Fruit fly (Drosophila melanogaster) whole organism, embryonic: ENCODE measurements around the gene aop.
A peak's percentile ranks its signal among the peaks of the same experiment; 100 is the strongest.

ENCODE experiments used
- CG10147 ChIP-seq: fragments of 200-800 bp; sonication (Bioruptor generic); optimal IDR thresholded peaks from 2 replicates; lab custom pipeline; 2019; ENCODE audit warnings: missing biosample characterization, mild to moderate bottlenecking, missing genetic modification characterization, moderate library complexity
- CG10431 ChIP-seq: fragments of 200-800 bp; sonication (Bioruptor generic); optimal IDR thresholded peaks from 3 replicates; lab custom pipeline; 2018; ENCODE audit warnings: missing biosample characterization, mild to moderate bottlenecking, missing genetic modification characterization
- CG11504 ChIP-seq: fragments of 200-800 bp; sonication (Bioruptor generic); optimal IDR thresholded peaks from 3 replicates; lab custom pipeline; 2019; ENCODE audit warnings: missing biosample characterization, mild to moderate bottlenecking, missing genetic modification characterization, moderate library complexity
- CG11560 ChIP-seq: fragments of 200-800 bp; sonication (Bioruptor generic); IDR thresholded peaks from 3 replicates; pipeline ENCODE4 v1.3.6; 2022; ENCODE audit warnings: missing biosample characterization, missing genetic modification characterization
- CG11723 ChIP-seq: fragments of 200-800 bp; sonication (Bioruptor generic); optimal IDR thresholded peaks from 2 replicates; lab custom pipeline; 2017; ENCODE audit warnings: missing biosample characterization, mild to moderate bottlenecking, missing genetic modification characterization
- CG13296 ChIP-seq: fragments of 200-800 bp; sonication (Bioruptor generic); optimal IDR thresholded peaks from 3 replicates; lab custom pipeline; 2018; ENCODE audit warnings: missing biosample characterization, mild to moderate bottlenecking, missing genetic modification characterization
- CG13424 ChIP-seq: fragments of 200-800 bp; sonication (Bioruptor generic); optimal IDR thresholded peaks from 2 replicates; lab custom pipeline; 2019; ENCODE audit warnings: missing biosample characterization, mild to moderate bottlenecking, missing genetic modification characterization, moderate library complexity
- CG14014 ChIP-seq: fragments of 200-800 bp; sonication (Bioruptor generic); IDR thresholded peaks from 2 replicates; pipeline ENCODE4 v1.3.6; 2022; ENCODE audit warnings: missing biosample characterization, missing genetic modification characterization
- CG14667 ChIP-seq: fragments of 200-800 bp; sonication (Bioruptor generic); IDR thresholded peaks from 2 replicates; pipeline ENCODE4 v1.3.6; 2022; ENCODE audit warnings: missing biosample characterization, missing genetic modification characterization
- CG15011 ChIP-seq: fragments of 200-800 bp; sonication (Bioruptor generic); optimal IDR thresholded peaks from 3 replicates; lab custom pipeline; 2018; ENCODE audit warnings: missing biosample characterization, mild to moderate bottlenecking, missing genetic modification characterization
- CG15514 ChIP-seq: fragments of 200-800 bp; sonication (Bioruptor generic); optimal IDR thresholded peaks from 3 replicates; lab custom pipeline; 2017; ENCODE audit warnings: missing biosample characterization, missing genetic modification characterization, mild to moderate bottlenecking, moderate library complexity, missing genetic modification reagents
- CG17568 ChIP-seq: fragments of 200-800 bp; sonication (Bioruptor generic); optimal IDR thresholded peaks from 2 replicates; lab custom pipeline; 2018; ENCODE audit warnings: missing biosample characterization, mild to moderate bottlenecking, missing genetic modification characterization, moderate library complexity
- CG17829 ChIP-seq: fragments of 200-800 bp; optimal IDR thresholded peaks from 2 replicates; lab custom pipeline; 2019; ENCODE audit warnings: missing biosample characterization, mild to moderate bottlenecking, missing genetic modification characterization, moderate library complexity
- CG18599 ChIP-seq: fragments of 200-800 bp; sonication (Bioruptor generic); optimal IDR thresholded peaks from 3 replicates; lab custom pipeline; 2017; ENCODE audit warnings: missing biosample characterization, missing genetic modification characterization, mild to moderate bottlenecking, moderate library complexity, missing genetic modification reagents
- CG18619 ChIP-seq: fragments of 200-800 bp; sonication (Bioruptor generic); optimal IDR thresholded peaks from 3 replicates; lab custom pipeline; 2017; ENCODE audit warnings: missing biosample characterization, mild to moderate bottlenecking, missing genetic modification characterization
- CG31388 ChIP-seq: fragments of 200-800 bp; sonication (Bioruptor generic); optimal IDR thresholded peaks from 2 replicates; lab custom pipeline; 2016; ENCODE audit warnings: missing biosample characterization, missing genetic modification characterization
- CG34422 ChIP-seq: fragments of 200-800 bp; sonication (Bioruptor generic); IDR thresholded peaks from 3 replicates; pipeline ENCODE4 v1.3.6; 2022; ENCODE audit warnings: missing biosample characterization, missing genetic modification characterization
- CG3847 ChIP-seq: fragments of 200-800 bp; sonication (Bioruptor generic); IDR thresholded peaks from 2 replicates; pipeline ENCODE4 v1.3.6; 2022; ENCODE audit warnings: missing biosample characterization, missing genetic modification characterization
- CG7928 ChIP-seq: fragments of 200-800 bp; sonication (Bioruptor generic); optimal IDR thresholded peaks from 2 replicates; lab custom pipeline; 2017; ENCODE audit warnings: missing biosample characterization, mild to moderate bottlenecking, missing genetic modification characterization
- CG8765 ChIP-seq: fragments of 200-800 bp; sonication (Bioruptor generic); IDR thresholded peaks from 2 replicates; pipeline ENCODE4 v1.3.6; 2022; ENCODE audit warnings: missing biosample characterization, missing genetic modification characterization
- CG9797 ChIP-seq: fragments of 200-800 bp; sonication (Bioruptor generic); optimal IDR thresholded peaks from 3 replicates; lab custom pipeline; 2018; ENCODE audit warnings: missing biosample characterization, mild to moderate bottlenecking, missing genetic modification characterization
- Dll ChIP-seq: fragments of 200-800 bp; sonication (Bioruptor generic); IDR thresholded peaks from 4 replicates; pipeline ENCODE4 v1.3.6; 2022; ENCODE audit warnings: missing biosample characterization, missing genetic modification characterization; ENCODE audit not compliant: partially characterized antibody
- H2.0 ChIP-seq: fragments of 200-800 bp; sonication (Bioruptor generic); IDR thresholded peaks from 2 replicates; pipeline ENCODE4 v1.3.6; 2022; ENCODE audit warnings: missing biosample characterization, missing genetic modification characterization
- Hr39 ChIP-seq: fragments of >200 bp; optimal IDR thresholded peaks from 2 replicates; lab custom pipeline; 2017
- Med ChIP-seq: fragments of 200-800 bp; sonication (Bioruptor generic); peaks from one replicate; lab custom pipeline; 2016; ENCODE audit warnings: missing biosample characterization, missing genetic modification characterization, mild to moderate bottlenecking, inconsistent platforms, moderate library complexity
- Meics ChIP-seq: fragments of 200-800 bp; sonication (Bioruptor generic); optimal IDR thresholded peaks from 2 replicates; lab custom pipeline; 2017; ENCODE audit warnings: missing biosample characterization, mild to moderate bottlenecking, missing genetic modification characterization
- Myb ChIP-seq: fragments of 200-800 bp; sonication (Bioruptor generic); optimal IDR thresholded peaks from 2 replicates; lab custom pipeline; 2016; ENCODE audit warnings: missing biosample characterization, missing genetic modification characterization
- PHDP ChIP-seq: fragments of 200-800 bp; sonication (Bioruptor generic); optimal IDR thresholded peaks from 3 replicates; lab custom pipeline; 2018; ENCODE audit warnings: missing biosample characterization, mild to moderate bottlenecking, missing genetic modification characterization, moderate library complexity
- Vsx1 ChIP-seq: fragments of 200-800 bp; sonication (Bioruptor generic); optimal IDR thresholded peaks from 2 replicates; lab custom pipeline; 2017; ENCODE audit warnings: missing biosample characterization, mild to moderate bottlenecking, missing genetic modification characterization, missing genetic modification reagents
- Xbp1 ChIP-seq: fragments of 200-800 bp; sonication (Bioruptor generic); optimal IDR thresholded peaks from 3 replicates; lab custom pipeline; 2016; ENCODE audit warnings: missing biosample characterization, mild to moderate bottlenecking, missing genetic modification characterization
- ara ChIP-seq: fragments of 200-800 bp; sonication (Bioruptor generic); IDR thresholded peaks from 2 replicates; pipeline ENCODE4 v1.3.6; 2022; ENCODE audit warnings: missing biosample characterization, missing genetic modification characterization
- dpn ChIP-seq, 2 experiments: fragments of 200-800 bp; sonication (Bioruptor generic); optimal IDR thresholded peaks; 3 replicates each; lab custom pipeline; 2016; ENCODE audit warnings: missing biosample characterization in 2 of 2, missing genetic modification characterization in 2 of 2
- emc ChIP-seq: fragments of 200-800 bp; sonication (Bioruptor generic); optimal IDR thresholded peaks from 2 replicates; lab custom pipeline; 2016; ENCODE audit warnings: missing biosample characterization, missing genetic modification characterization
- exex ChIP-seq: fragments of 200-800 bp; sonication (Bioruptor generic); optimal IDR thresholded peaks from 4 replicates; lab custom pipeline; 2018; ENCODE audit warnings: missing biosample characterization, mild to moderate bottlenecking, missing genetic modification characterization, moderate library complexity
- fu2 ChIP-seq: fragments of 200-800 bp; sonication (Bioruptor generic); optimal IDR thresholded peaks from 2 replicates; lab custom pipeline; 2016; ENCODE audit warnings: missing biosample characterization, missing genetic modification characterization
- gem ChIP-seq: fragments of 200-800 bp; sonication (Bioruptor generic); optimal IDR thresholded peaks from 2 replicates; lab custom pipeline; 2019; ENCODE audit warnings: missing biosample characterization, mild to moderate bottlenecking, missing genetic modification characterization, moderate library complexity
- hbn ChIP-seq: fragments of 200-800 bp; sonication (Bioruptor generic); IDR thresholded peaks from 2 replicates; pipeline ENCODE4 v1.3.6; 2022; ENCODE audit warnings: missing biosample characterization, missing genetic modification characterization; ENCODE audit not compliant: partially characterized antibody
- inv ChIP-seq: fragments of 200-800 bp; sonication (Bioruptor generic); IDR thresholded peaks from 2 replicates; pipeline ENCODE4 v1.3.6; 2022; ENCODE audit warnings: missing biosample characterization, missing genetic modification characterization; ENCODE audit not compliant: partially characterized antibody
- jing ChIP-seq: fragments of 200-800 bp; sonication (Bioruptor generic); optimal IDR thresholded peaks from 2 replicates; lab custom pipeline; 2018; ENCODE audit warnings: missing biosample characterization, mild to moderate bottlenecking, missing genetic modification characterization
- lov ChIP-seq, 2 experiments: fragments of 200-800 bp in 1 of 2; fragments of >200 bp in 1 of 2; sonication (Bioruptor generic) in 1 of 2; IDR thresholded peaks in 1 of 2; optimal IDR thresholded peaks in 1 of 2; 2 replicates in 1 of 2; 3 replicates in 1 of 2; pipeline versions ENCODE4 v1.3.6 to Lab custom; 2017 to 2022; ENCODE audit warnings: missing biosample characterization in 1 of 2, missing genetic modification characterization in 1 of 2
- nmo ChIP-seq: fragments of 200-800 bp; sonication (Bioruptor generic); optimal IDR thresholded peaks from 2 replicates; lab custom pipeline; 2018; ENCODE audit warnings: missing biosample characterization, mild to moderate bottlenecking, missing genetic modification characterization, moderate library complexity
- odd ChIP-seq: fragments of 200-800 bp; sonication (Bioruptor generic); optimal IDR thresholded peaks from 2 replicates; lab custom pipeline; 2017; ENCODE audit warnings: missing biosample characterization, mild to moderate bottlenecking, missing genetic modification characterization
- ranshi ChIP-seq: fragments of 200-800 bp; sonication (Bioruptor generic); IDR thresholded peaks from 2 replicates; pipeline ENCODE4 v1.3.6; 2022; ENCODE audit warnings: missing biosample characterization, missing genetic modification characterization
- slou ChIP-seq: fragments of 200-800 bp; sonication (Bioruptor generic); optimal IDR thresholded peaks from 3 replicates; lab custom pipeline; 2016; ENCODE audit warnings: missing biosample characterization, missing genetic modification characterization
- ssp ChIP-seq: fragments of 200-800 bp; sonication (Bioruptor generic); IDR thresholded peaks from 2 replicates; pipeline ENCODE4 v1.3.6; 2022; ENCODE audit warnings: missing biosample characterization, missing genetic modification characterization
- sug ChIP-seq: fragments of 200-800 bp; optimal IDR thresholded peaks from 2 replicates; lab custom pipeline; 2019; ENCODE audit warnings: missing biosample characterization, mild to moderate bottlenecking, missing genetic modification characterization, moderate library complexity
- tio ChIP-seq: fragments of 200-800 bp; sonication (Bioruptor generic); optimal IDR thresholded peaks from 2 replicates; lab custom pipeline; 2017; ENCODE audit warnings: missing biosample characterization, missing genetic modification characterization, inconsistent platforms
- tx ChIP-seq: fragments of 200-800 bp; sonication (Bioruptor generic); optimal IDR thresholded peaks from 2 replicates; lab custom pipeline; 2016; ENCODE audit warnings: missing biosample characterization, missing genetic modification characterization
- usp ChIP-seq: fragments of >200 bp; optimal IDR thresholded peaks from 2 replicates; lab custom pipeline; 2017; ENCODE audit warnings: missing biosample characterization, missing genetic modification characterization
- zen ChIP-seq: fragments of 200-800 bp; sonication (Bioruptor generic); optimal IDR thresholded peaks from 3 replicates; lab custom pipeline; 2018; ENCODE audit warnings: missing biosample characterization, mild to moderate bottlenecking, missing genetic modification characterization, moderate library complexity

aop gene

DNA sequence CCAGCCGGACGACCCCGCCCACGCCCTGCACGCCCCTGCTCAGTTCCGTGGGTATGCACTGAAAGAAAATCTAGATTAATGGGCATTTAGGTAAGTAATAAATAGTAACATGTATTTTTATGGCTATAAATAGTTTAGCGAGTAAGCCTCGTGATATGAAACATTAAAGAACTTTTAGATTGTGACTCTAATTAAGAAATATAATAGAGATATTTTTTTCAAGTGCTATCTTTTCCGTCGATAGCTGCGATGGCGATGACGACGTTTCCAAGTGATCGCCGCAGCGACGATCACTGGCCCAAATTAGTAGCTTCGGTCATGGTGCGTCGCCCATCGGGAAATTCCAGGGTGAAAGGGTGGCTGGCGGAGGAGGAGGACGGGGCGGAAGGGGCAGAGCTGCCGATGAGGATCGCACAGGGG lies 1.6 kb upstream of the aop start (continued):
- TF ChIP-seq slou (GFP tag; lab: Kevin White, UChicago) (peak; percentile 51), nmo (peak; percentile 94), emc (GFP tag; lab: Kevin White, UChicago) (peak; percentile 17), Vsx1 (GFP tag; lab: Kevin White, UChicago) (peak; percentile 80), jing (GFP tag; lab: Kevin White, UChicago) (peak; percentile 80), tio (GFP tag; lab: Kevin White, UChicago) (peak; percentile 63), tx (GFP tag; lab: Kevin White, UChicago) (peak; percentile 60), Xbp1 (GFP tag; lab: Kevin White, UChicago) (peak; percentile 90), CG11504 (tag; lab: Kevin White, UChicago) (peak; percentile 93), fu2 (GFP tag; lab: Kevin White, UChicago) (no peak), PHDP (peak; percentile 93), Med (GFP tag; lab: Kevin White, UChicago) (peak; percentile 97), Meics (GFP tag; lab: Kevin White, UChicago) (peak; percentile 79), CG15514 (GFP tag; lab: Kevin White, UChicago) (peak; percentile 74), exex (tag; lab: Kevin White, UChicago) (peak; percentile 52), gem (tag; lab: Kevin White, UChicago) (peak; percentile 96), CG11723 (GFP tag; lab: Kevin White, UChicago) (peak; percentile 85), CG14667 (GFP tag; lab: Robert Waterston, UW) (peak; percentile 86), CG13296 (GFP tag; lab: Kevin White, UChicago) (peak; percentile 72), Hr39 (lab: Kevin White, UChicago) (no peak), hbn (GFP tag; lab: Robert Waterston, UW) (no peak), lov (optimal IDR thresholded peaks at IDR 0.05; lab: Kevin White, UChicago) (no peak), lov (GFP tag; IDR thresholded peaks at IDR 0.05; lab: Robert Waterston, UW) (peak; percentile 89), zen (peak; percentile 93), CG13424 (tag; lab: Kevin White, UChicago) (peak; percentile 92), CG7928 (GFP tag; lab: Kevin White, UChicago) (peak; percentile 27), CG18599 (GFP tag; lab: Kevin White, UChicago) (peak; percentile 89), CG3847 (peak; percentile 81), CG9797 (GFP tag; lab: Kevin White, UChicago) (peak; percentile 29), Dll (GFP tag; lab: Robert Waterston, UW) (no peak), inv (GFP tag; lab: Robert Waterston, UW) (no peak), CG8765 (peak; percentile 77), ara (peak; percentile 94), dpn (GFP tag; optimal IDR thresholded peaks at IDR 0.05; lab: Kevin White, UChicago) (peak; percentile 66 to 80), H2.0 (GFP tag; lab: Robert Waterston, UW) (peak; percentile 87), CG18619 (GFP tag; lab: Kevin White, UChicago) (peak; percentile 74), CG34422 (GFP tag; lab: Robert Waterston, UW) (peak; percentile 88), CG15011 (GFP tag; lab: Kevin White, UChicago) (peak; percentile 86), CG10147 (peak; percentile 72), CG31388 (GFP tag; lab: Kevin White, UChicago) (peak; percentile 70), Myb (peak; percentile 15), odd (GFP tag; lab: Kevin White, UChicago) (peak; percentile 77), CG10431 (GFP tag; lab: Kevin White, UChicago) (peak; percentile 69), CG17568 (peak; percentile 81), ssp (peak; percentile 76), sug (peak; percentile 3), usp (GFP tag; lab: Kevin White, UChicago) (no peak), CG17829 (tag; lab: Kevin White, UChicago) (peak; percentile 96), CG11560 (tag; lab: Robert Waterston, UW) (peak; percentile 59; the same call in 2 of the 3 replicates), ranshi (GFP tag; lab: Robert Waterston, UW) (peak; percentile 91), CG14014 (GFP tag; lab: Robert Waterston, UW) (peak; percentile 87)
